Worm (Caenorhabditis elegans): ENCODE data around the gene F17E9.3.

DNA sequence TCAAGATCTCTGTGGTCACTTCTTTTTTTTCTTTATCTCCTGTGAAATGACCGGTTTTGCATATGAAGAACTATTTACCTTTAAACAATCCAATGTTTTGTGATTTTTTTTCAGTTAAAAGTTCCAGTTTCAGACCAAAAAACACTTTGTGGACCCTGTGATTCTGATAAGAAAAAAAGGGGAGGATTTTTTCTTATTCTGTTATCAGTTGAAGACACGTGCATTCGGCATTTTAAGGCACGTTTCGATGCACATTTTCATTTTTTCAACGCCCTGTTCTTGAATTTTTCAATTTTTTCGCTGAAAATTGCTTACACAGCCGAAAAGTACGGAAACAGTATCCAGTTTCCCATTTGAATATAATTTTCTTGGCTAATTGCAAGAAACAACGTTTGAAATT, 11.6 kb downstream of the F17E9.3 start, which contains the start of gene aagr-1:
- TF ChIP-seq hmg-1.2 (GFP tag; IDR thresholded peaks at IDR 0.05) = no peak
- no peak for TF ChIP-seq nhr-120 (GFP tag; IDR thresholded peaks at IDR 0.05)
- TF ChIP-seq ceh-40 (GFP tag; IDR thresholded peaks at IDR 0.05) = no peak
- TF ChIP-seq snpc-4 (GFP tag; optimal IDR thresholded peaks at IDR 0.05) = no peak
- no peak for TF ChIP-seq snpc-4 (tag; optimal IDR thresholded peaks at IDR 0.05)
- TF ChIP-seq rpc-1 (optimal IDR thresholded peaks at IDR 0.05) = no peak
- TF ChIP-seq rpc-1 (tag; optimal IDR thresholded peaks at IDR 0.05) = no peak
- TF ChIP-seq athp-1 (tag; optimal IDR thresholded peaks at IDR 0.05) = no peak
- TF ChIP-seq C17E4.6 (GFP tag; IDR thresholded peaks at IDR 0.05) = no peak
- no peak for TF ChIP-seq attf-3 (GFP tag; conservative IDR thresholded peaks at IDR 0.05)
